Fruit fly (Drosophila melanogaster): Measurements from ENCODE around the gene CG32037.

dm6 chr3L:9499919-9500807 lies 8.1 kb upstream of the CG32037 start:
- TF ChIP-seq Sin3A (optimal IDR thresholded peaks at IDR 0.05) (no peak), Myc (optimal IDR thresholded peaks at IDR 0.05) (no peak), psq (optimal IDR thresholded peaks at IDR 0.05) (no peak), ttk (optimal IDR thresholded peaks at IDR 0.05) (no peak), h (optimal IDR thresholded peaks at IDR 0.05) (no peak), insv (optimal IDR thresholded peaks at IDR 0.05) (no peak)
